Worm (Caenorhabditis elegans): Measurements from ENCODE around the gene ttr-53.

Gene ttr-53

DNA sequence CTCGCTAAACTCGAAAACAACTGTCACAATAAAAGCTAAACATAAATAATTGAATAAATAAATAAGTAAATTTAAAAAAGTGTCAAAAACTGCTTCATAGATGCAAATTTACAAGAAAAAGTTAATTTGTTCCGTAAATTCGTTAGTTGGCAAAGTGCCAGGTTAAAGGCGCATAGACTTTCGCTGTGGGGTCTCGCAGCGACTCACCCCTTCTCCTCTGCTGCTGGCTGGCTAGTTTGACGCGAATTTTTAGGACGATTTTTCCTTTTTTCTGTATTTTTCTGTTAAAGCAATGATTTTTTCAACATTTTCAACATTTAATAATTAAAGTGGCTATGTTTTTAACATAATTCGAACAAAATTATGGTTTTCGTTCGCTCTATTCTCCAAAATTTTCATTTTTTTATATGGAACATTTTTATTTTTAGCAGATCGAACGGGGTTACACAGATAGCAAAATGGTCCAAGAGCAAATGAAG, 18.5 kb downstream of the ttr-53 start, which contains the start of gene rack-1:
Gene rack-1 (plus strand): TSS at position 429 of the 479 bp plus-strand sequence.
- TF ChIP-seq cog-1 (tag; optimal IDR thresholded peaks at IDR 0.05) (no peak), med-1 (GFP tag; optimal IDR thresholded peaks at IDR 0.05; ENCODE audit: insufficient read depth) (no peak), ref-1 (GFP tag; conservative IDR thresholded peaks at IDR 0.05) (no peak), flt-1 (GFP tag; IDR thresholded peaks at IDR 0.05) (no peak), T22C8.4 (GFP tag; IDR thresholded peaks at IDR 0.05) (no peak), ztf-29 (GFP tag; IDR thresholded peaks at IDR 0.05) (no peak), ztf-23 (GFP tag; IDR thresholded peaks at IDR 0.05) (no peak), klf-2 (GFP tag; conservative IDR thresholded peaks at IDR 0.05) (no peak), tab-1 (GFP tag; IDR thresholded peaks at IDR 0.05) (no peak)

ce11 chrIV:10177779-10178178, 19.9 kb downstream of the ttr-53 start, which contains the start of gene mspn-1:
Gene mspn-1, plus strand, starts transcription at chrIV:10177968.
- TF ChIP-seq ref-1 (GFP tag; conservative IDR thresholded peaks at IDR 0.05) (no peak), klf-2 (GFP tag; conservative IDR thresholded peaks at IDR 0.05) (no peak), T22C8.4 (GFP tag; IDR thresholded peaks at IDR 0.05) (no peak), med-1 (GFP tag; optimal IDR thresholded peaks at IDR 0.05; ENCODE audit: insufficient read depth) (no peak), flt-1 (GFP tag; IDR thresholded peaks at IDR 0.05) (no peak), tab-1 (GFP tag; IDR thresholded peaks at IDR 0.05) (no peak), ztf-23 (GFP tag; IDR thresholded peaks at IDR 0.05) (no peak), ztf-29 (GFP tag; IDR thresholded peaks at IDR 0.05) (no peak), cog-1 (tag; optimal IDR thresholded peaks at IDR 0.05) (no peak)

- TF ChIP-seq tab-1 (GFP tag; IDR thresholded peaks at IDR 0.05) (no peak), med-1 (GFP tag; optimal IDR thresholded peaks at IDR 0.05; ENCODE audit: insufficient read depth) (no peak), T22C8.4 (GFP tag; IDR thresholded peaks at IDR 0.05) (no peak), ztf-23 (GFP tag; IDR thresholded peaks at IDR 0.05) (no peak), flt-1 (GFP tag; IDR thresholded peaks at IDR 0.05) (no peak), klf-2 (GFP tag; conservative IDR thresholded peaks at IDR 0.05) (no peak), ztf-29 (GFP tag; IDR thresholded peaks at IDR 0.05) (no peak), cog-1 (tag; optimal IDR thresholded peaks at IDR 0.05) (no peak), ref-1 (GFP tag; conservative IDR thresholded peaks at IDR 0.05) (no peak)
Observed at ce11 chrIV:10180133-10180749, 22.4 kb downstream of the ttr-53 start, which contains the start of gene gta-1. Gene gta-1, plus strand, starts transcription at chrIV:10180660.

DNA sequence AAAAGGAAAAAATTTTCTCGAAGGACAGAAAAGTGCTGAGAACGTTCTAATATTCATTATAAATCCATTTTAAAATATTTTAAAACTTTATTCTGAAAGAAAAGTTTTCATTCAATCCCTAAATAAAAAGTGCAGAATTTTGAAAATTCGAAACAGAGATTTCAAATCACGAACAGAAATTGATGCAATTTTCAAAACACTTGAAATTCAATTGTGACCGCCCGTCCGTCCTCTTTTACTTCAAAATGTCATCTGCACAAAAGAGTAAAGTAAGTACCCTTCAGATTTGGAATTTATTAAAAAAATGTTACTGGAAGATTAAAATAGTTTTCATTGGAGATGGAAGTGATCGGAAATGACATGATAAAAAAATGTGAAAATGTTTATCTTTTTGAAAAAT, 30.7 kb downstream of the ttr-53 start:
- no peak for TF ChIP-seq ztf-29 (GFP tag; IDR thresholded peaks at IDR 0.05)
- no peak for TF ChIP-seq T22C8.4 (GFP tag; IDR thresholded peaks at IDR 0.05)
- TF ChIP-seq flt-1 (GFP tag; IDR thresholded peaks at IDR 0.05), result no peak
- no peak for TF ChIP-seq ref-1 (GFP tag; conservative IDR thresholded peaks at IDR 0.05)
- no peak for TF ChIP-seq cog-1 (tag; optimal IDR thresholded peaks at IDR 0.05)
- no peak for TF ChIP-seq med-1 (GFP tag; optimal IDR thresholded peaks at IDR 0.05; ENCODE audit: insufficient read depth)
- TF ChIP-seq klf-2 (GFP tag; conservative IDR thresholded peaks at IDR 0.05), result no peak
- TF ChIP-seq tab-1 (GFP tag; IDR thresholded peaks at IDR 0.05), result no peak
- TF ChIP-seq ztf-23 (GFP tag; IDR thresholded peaks at IDR 0.05), result no peak

DNA sequence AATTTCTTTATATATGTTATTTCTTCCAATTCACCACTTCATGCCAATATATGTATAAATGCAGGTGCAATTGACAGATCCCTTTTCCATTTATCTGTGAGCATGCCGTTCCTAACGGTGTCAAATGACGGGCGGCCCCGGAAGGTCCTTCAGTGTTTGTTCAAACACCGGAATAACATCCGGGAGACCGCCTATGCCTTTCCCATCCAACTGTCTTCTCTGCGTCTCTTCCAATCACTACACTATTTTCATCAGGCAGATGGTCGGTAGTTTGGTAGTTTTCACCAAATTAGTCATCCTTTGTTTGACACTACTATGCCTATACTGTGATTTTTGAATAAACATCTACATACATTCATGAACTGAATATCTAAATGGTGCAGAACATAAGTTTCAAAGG, 32.7 kb downstream of the ttr-53 start:
- no peak for TF ChIP-seq ztf-23 (GFP tag; IDR thresholded peaks at IDR 0.05)
- TF ChIP-seq flt-1 (GFP tag; IDR thresholded peaks at IDR 0.05), result 0 out of 2 replicates have a peak, but pooled peaks have one; percentile 22
- no peak for TF ChIP-seq med-1 (GFP tag; optimal IDR thresholded peaks at IDR 0.05; ENCODE audit: insufficient read depth)
- TF ChIP-seq tab-1 (GFP tag; IDR thresholded peaks at IDR 0.05), result no peak

DNA sequence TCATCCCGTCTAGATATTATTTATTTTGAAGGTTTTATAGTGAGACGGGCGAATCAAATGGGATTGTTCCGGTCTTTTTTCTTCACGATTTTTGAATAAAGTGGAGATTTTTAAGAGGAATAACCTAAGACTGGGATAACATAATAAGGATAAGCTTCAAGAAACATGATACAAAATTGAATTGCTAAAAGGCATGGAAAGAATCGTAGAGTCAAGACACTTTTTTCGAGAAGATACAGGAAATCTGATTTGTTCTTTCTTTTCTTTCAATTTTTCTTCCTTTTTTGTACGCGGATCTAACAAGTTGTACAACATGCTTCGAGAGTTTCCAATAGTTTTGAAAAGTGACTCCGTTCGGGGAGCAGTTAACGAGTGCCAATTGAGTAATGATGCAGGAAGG, 33.7 kb downstream of the ttr-53 start:
- TF ChIP-seq tab-1 (GFP tag; IDR thresholded peaks at IDR 0.05), result no peak
- TF ChIP-seq flt-1 (GFP tag; IDR thresholded peaks at IDR 0.05), result no peak
- no peak for TF ChIP-seq T22C8.4 (GFP tag; IDR thresholded peaks at IDR 0.05)
- no peak for TF ChIP-seq cog-1 (tag; optimal IDR thresholded peaks at IDR 0.05)
- TF ChIP-seq ztf-23 (GFP tag; IDR thresholded peaks at IDR 0.05), result no peak

DNA sequence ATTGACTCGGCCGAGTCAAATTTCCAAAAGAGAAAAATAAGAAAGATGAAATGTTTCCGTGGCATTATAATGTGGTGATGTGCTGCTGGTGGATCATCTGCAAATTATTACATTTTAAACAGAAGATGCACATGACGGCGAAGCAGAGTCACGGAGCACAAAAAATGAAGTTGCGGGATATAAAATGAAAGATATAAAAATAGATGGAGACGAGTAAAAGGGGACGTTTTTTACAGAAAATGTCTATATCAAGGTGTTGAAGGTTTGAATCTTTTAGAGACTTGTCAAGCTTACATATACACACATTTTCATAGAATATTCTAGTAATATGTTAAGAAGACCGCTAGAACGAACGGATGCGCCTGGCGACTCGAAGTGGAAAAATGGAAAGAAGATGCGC, 36.5 kb downstream of the ttr-53 start, which contains the start of gene ptrg-1:
Gene ptrg-1 (minus strand): TSS at position 101 of the 400 bp plus-strand sequence.
- TF ChIP-seq ztf-29 (GFP tag; IDR thresholded peaks at IDR 0.05) (no peak), med-1 (GFP tag; optimal IDR thresholded peaks at IDR 0.05; ENCODE audit: insufficient read depth) (no peak), T22C8.4 (GFP tag; IDR thresholded peaks at IDR 0.05) (no peak), tab-1 (GFP tag; IDR thresholded peaks at IDR 0.05) (no peak)

DNA sequence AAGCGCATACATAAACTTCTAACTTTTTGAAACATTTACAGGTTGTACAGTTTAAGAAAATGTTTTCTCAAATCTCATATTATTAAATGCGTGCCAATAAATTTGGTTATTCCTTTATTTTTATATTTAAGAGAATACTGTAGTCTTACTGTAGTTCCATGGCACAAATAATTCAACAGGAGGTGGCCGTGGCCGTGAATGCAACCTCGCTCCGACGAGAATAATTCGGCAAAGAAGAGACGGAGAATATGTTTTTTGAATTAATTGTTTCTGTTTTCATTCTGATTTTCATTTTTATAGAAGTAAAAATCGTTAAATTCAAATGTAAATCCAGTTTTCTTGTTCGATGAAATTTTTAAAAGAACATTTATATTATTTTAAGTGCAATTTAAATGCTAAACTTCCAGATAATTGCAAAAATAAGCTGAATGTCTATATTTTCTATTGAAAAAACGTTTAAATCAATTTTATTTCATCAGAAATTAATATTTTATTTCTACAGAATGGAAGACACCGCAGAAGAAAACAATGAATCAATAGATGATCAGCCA, 39.6 kb downstream of the ttr-53 start, which contains the start of gene gon-4:
Gene gon-4 (plus strand): TSS at position 501 of the 551 bp plus-strand sequence.
- TF ChIP-seq cog-1 (tag; optimal IDR thresholded peaks at IDR 0.05) (no peak), flt-1 (GFP tag; IDR thresholded peaks at IDR 0.05) (no peak)

DNA sequence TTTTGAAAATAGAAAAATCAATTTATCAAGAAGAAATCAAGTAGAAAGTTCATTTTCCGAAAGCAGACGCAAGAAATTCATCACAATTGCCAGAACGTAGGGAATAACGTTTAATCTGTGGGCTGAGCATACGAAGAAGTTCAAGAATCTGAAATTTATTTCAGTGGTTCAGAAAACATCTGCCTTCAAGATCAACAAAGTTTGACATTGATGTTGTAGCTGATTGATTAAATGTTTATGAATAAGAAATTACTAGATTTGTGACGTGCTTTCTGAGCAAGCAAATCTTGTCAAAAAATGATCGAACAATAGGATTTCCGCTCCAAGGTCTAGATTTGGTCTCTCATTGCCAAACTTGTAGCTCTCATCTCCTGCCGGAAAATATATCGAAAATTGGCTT, 48.3 kb downstream of the ttr-53 start, which contains the start of gene K04D7.6:
Gene K04D7.6 (minus strand): TSS at position 101 of the 400 bp plus-strand sequence.
- no peak for TF ChIP-seq ztf-29 (GFP tag; IDR thresholded peaks at IDR 0.05)
- TF ChIP-seq ref-1 (GFP tag; conservative IDR thresholded peaks at IDR 0.05), result no peak
- TF ChIP-seq ztf-23 (GFP tag; IDR thresholded peaks at IDR 0.05), result no peak
- TF ChIP-seq T22C8.4 (GFP tag; IDR thresholded peaks at IDR 0.05), result no peak
- no peak for TF ChIP-seq cog-1 (tag; optimal IDR thresholded peaks at IDR 0.05)
- no peak for TF ChIP-seq flt-1 (GFP tag; IDR thresholded peaks at IDR 0.05)
- TF ChIP-seq tab-1 (GFP tag; IDR thresholded peaks at IDR 0.05), result no peak
- TF ChIP-seq klf-2 (GFP tag; conservative IDR thresholded peaks at IDR 0.05), result no peak
- TF ChIP-seq med-1 (GFP tag; optimal IDR thresholded peaks at IDR 0.05; ENCODE audit: insufficient read depth), result no peak

All from whole organism, midembryonic.